Worm (Caenorhabditis elegans) whole organism, young adult: Measurements from ENCODE around the gene egl-44.

Experiments used
- B0019.2 ChIP-seq: fragments of 200-800 bp; sonication (Bioruptor generic); conservative IDR thresholded peaks from 2 replicates; pipeline ENCODE4 v1.3.6; 2022; ENCODE audit warnings: missing genetic modification reagents, missing genetic modification characterization, missing compliant biosample characterization
- C17E4.6 ChIP-seq: fragments of 200-800 bp; sonication (Bioruptor generic); IDR thresholded peaks from 2 replicates; pipeline ENCODE4 v1.3.6; 2022; ENCODE audit warnings: missing genetic modification reagents, missing genetic modification characterization, missing compliant biosample characterization
- F39B2.1 ChIP-seq: fragments of 200-800 bp; sonication (Bioruptor generic); IDR thresholded peaks from 2 replicates; pipeline ENCODE4 v1.3.6; 2022; ENCODE audit warnings: missing genetic modification reagents, missing genetic modification characterization, missing compliant biosample characterization
- Y53G8AR.9 ChIP-seq: fragments of 200-800 bp; sonication (Bioruptor generic); conservative IDR thresholded peaks from 2 replicates; pipeline ENCODE4 v1.3.6; 2022; ENCODE audit warnings: missing genetic modification reagents, missing genetic modification characterization, missing compliant biosample characterization
- Y56A3A.18 ChIP-seq: fragments of 200-800 bp; sonication (Bioruptor generic); IDR thresholded peaks from 2 replicates; pipeline ENCODE4 v1.3.6; 2022; ENCODE audit warnings: missing genetic modification reagents, missing genetic modification characterization, missing compliant biosample characterization
- akir-1 ChIP-seq: fragments of 200-800 bp; sonication (Bioruptor generic); optimal IDR thresholded peaks from 2 replicates; lab custom pipeline; 2018; ENCODE audit warnings: mild to moderate bottlenecking, missing genetic modification characterization, moderate library complexity, missing compliant biosample characterization
- ama-1 ChIP-seq, 3 experiments: fragments of 150-350 bp in 1 of 3; sonication (generic microtip) in 2 of 3; optimal IDR thresholded peaks; 2 replicates each; lab custom pipeline; 2014 to 2018; ENCODE audit warnings: missing biosample characterization in 2 of 3, missing genetic modification characterization in 2 of 3, missing genetic modification reagents in 2 of 3
- attf-6 ChIP-seq: fragments of 200-800 bp; sonication (Bioruptor generic); IDR thresholded peaks from 2 replicates; pipeline ENCODE4 v1.3.6; 2022; ENCODE audit warnings: missing genetic modification reagents, missing genetic modification characterization, missing compliant biosample characterization
- bed-1 ChIP-seq: fragments of 200-800 bp; sonication (Bioruptor generic); IDR thresholded peaks from 2 replicates; pipeline ENCODE4 v1.3.6; 2022; ENCODE audit warnings: missing genetic modification reagents, missing genetic modification characterization, missing compliant biosample characterization
- snpc-4 ChIP-seq, 5 experiments: fragments of 150-350 bp in 1 of 5; sonication (generic microtip) in 4 of 5; optimal IDR thresholded peaks; 2 replicates each; lab custom pipeline; 2014 to 2018; ENCODE audit warnings: missing genetic modification characterization in 5 of 5, missing biosample characterization in 3 of 5, antibody characterized with exemption in 2 of 5, mild to moderate bottlenecking in 2 of 5, missing compliant biosample characterization in 2 of 5, missing genotype in 2 of 5, moderate library complexity in 2 of 5, missing genetic modification reagents in 1 of 5
- unc-130 ChIP-seq: sonication (generic microtip); optimal IDR thresholded peaks from 2 replicates; lab custom pipeline; 2016; ENCODE audit warnings: missing genetic modification reagents, missing genetic modification characterization, missing compliant biosample characterization
- ztf-26 ChIP-seq: sonication (generic microtip); optimal IDR thresholded peaks from 2 replicates; lab custom pipeline; 2017; ENCODE audit warnings: missing genetic modification characterization, missing compliant biosample characterization

DNA sequence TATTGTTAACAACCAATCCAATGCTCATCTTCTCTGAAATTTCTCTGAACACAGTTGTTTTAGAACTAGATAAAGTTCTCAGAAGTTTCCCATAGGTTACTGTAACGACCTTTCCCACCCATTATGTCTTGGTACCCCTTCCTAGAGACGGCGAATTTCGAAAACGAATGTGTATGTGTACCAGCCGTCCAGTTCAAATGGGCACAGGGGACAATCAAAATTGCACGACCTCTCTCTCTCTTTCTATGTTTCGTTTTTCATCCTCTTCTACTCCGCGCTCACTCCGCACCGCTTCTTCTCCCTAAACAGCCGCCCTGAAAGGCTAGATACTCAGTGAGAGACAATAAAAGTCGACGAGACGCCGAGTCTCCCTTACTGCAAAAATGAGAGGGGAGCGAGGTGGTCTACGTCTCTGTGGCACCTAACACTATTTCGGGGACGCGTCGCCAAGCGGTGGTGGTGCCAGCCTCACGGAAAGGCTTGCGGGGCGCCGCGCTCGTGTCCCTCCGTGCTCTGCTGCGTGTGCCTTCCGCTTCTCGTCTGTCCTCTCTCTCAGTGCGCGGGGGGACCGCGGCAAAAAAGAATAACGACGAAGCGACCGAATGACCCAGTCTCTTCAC, 27.1 kb upstream of the egl-44 start:
- no peak for TF ChIP-seq C17E4.6 (GFP tag; lab: Robert Waterston, UW)
- TF ChIP-seq Y53G8AR.9 (GFP tag; lab: Robert Waterston, UW), result no peak
- no peak for TF ChIP-seq snpc-4 (GFP tag; optimal IDR thresholded peaks at IDR 0.05; lab: Kevin White, UChicago)
- TF ChIP-seq snpc-4 (tag; optimal IDR thresholded peaks at IDR 0.05; lab: Kevin White, UChicago), result no peak
- TF ChIP-seq Y56A3A.18 (GFP tag; lab: Robert Waterston, UW), result no peak
- TF ChIP-seq B0019.2, result no peak
- no peak for TF ChIP-seq unc-130 (GFP tag; lab: Kevin White, UChicago)
- TF ChIP-seq akir-1, result no peak
- no peak for TF ChIP-seq attf-6 (GFP tag; lab: Robert Waterston, UW)
- TF ChIP-seq ztf-26 (tag; lab: Kevin White, UChicago), result no peak
- TF ChIP-seq bed-1, result no peak
- no peak for TF ChIP-seq F39B2.1 (GFP tag; lab: Robert Waterston, UW)
- no peak for TF ChIP-seq ama-1 (optimal IDR thresholded peaks at IDR 0.05; lab: Kevin White, UChicago)
- TF ChIP-seq ama-1 (GFP tag; optimal IDR thresholded peaks at IDR 0.05; lab: Kevin White, UChicago), result no peak
